Worm (Caenorhabditis elegans) whole organism, midembryonic: ENCODE measurements around the gene M02B1.4.

Experiments
- klf-2 ChIP-seq: fragments of 200-800 bp; sonication (Bioruptor generic); conservative IDR thresholded peaks from 2 replicates; pipeline ENCODE4 v1.3.6; 2022; ENCODE audit warnings: missing genetic modification reagents, missing genetic modification characterization, missing compliant biosample characterization
- ref-1 ChIP-seq: fragments of 200-800 bp; sonication (Bioruptor generic); conservative IDR thresholded peaks from 2 replicates; pipeline ENCODE4 v1.3.6; 2022; ENCODE audit warnings: missing genetic modification reagents, missing genetic modification characterization, missing compliant biosample characterization
- ztf-29 ChIP-seq: fragments of 200-800 bp; sonication (Bioruptor generic); IDR thresholded peaks from 2 replicates; pipeline ENCODE4 v1.3.6; 2022; ENCODE audit warnings: missing genetic modification reagents, missing genetic modification characterization, missing compliant biosample characterization

ce11 chrIV:12792494-12792893 is 32.6 kb downstream of the M02B1.4 start, which contains the start of gene F07C6.6:
- TF ChIP-seq ref-1 (GFP tag; lab: Robert Waterston, UW) (no peak), ztf-29 (GFP tag; lab: Robert Waterston, UW) (no peak), klf-2 (GFP tag; lab: Robert Waterston, UW) (no peak)
